Worm (Caenorhabditis elegans) whole organism, young adult: ENCODE measurements around the gene pax-3.

ENCODE experiments used
- B0336.3 ChIP-seq: fragments of 200-800 bp; sonication (Bioruptor generic); IDR thresholded peaks from 2 replicates; pipeline ENCODE4 v1.3.6; 2022; ENCODE audit warnings: missing genetic modification characterization, missing compliant biosample characterization
- D2030.7 ChIP-seq: fragments of 200-800 bp; sonication (Bioruptor generic); IDR thresholded peaks from 2 replicates; pipeline ENCODE4 v1.3.6; 2022; ENCODE audit warnings: missing genetic modification reagents, missing genetic modification characterization, missing compliant biosample characterization
- F37B4.10 ChIP-seq: fragments of 200-800 bp; sonication (Bioruptor generic); IDR thresholded peaks from 2 replicates; pipeline ENCODE4 v1.3.6; 2022; ENCODE audit warnings: missing genetic modification characterization, missing compliant biosample characterization
- F39B2.1 ChIP-seq: fragments of 200-800 bp; sonication (Bioruptor generic); IDR thresholded peaks from 2 replicates; pipeline ENCODE4 v1.3.6; 2022; ENCODE audit warnings: missing genetic modification reagents, missing genetic modification characterization, missing compliant biosample characterization
- F49E8.2 ChIP-seq: sonication (generic microtip); optimal IDR thresholded peaks from 3 replicates; lab custom pipeline; 2017; ENCODE audit warnings: missing genetic modification characterization, mild to moderate bottlenecking, missing compliant biosample characterization, antibody characterized with exemption, moderate library complexity; ENCODE audit not compliant: insufficient read depth
- F55B11.4 ChIP-seq: sonication (generic microtip); optimal IDR thresholded peaks from 2 replicates; lab custom pipeline; 2016; ENCODE audit warnings: missing compliant biosample characterization, missing genetic modification characterization, borderline replicate concordance; ENCODE audit not compliant: insufficient read depth
- F57C9.4 ChIP-seq: sonication (generic microtip); optimal IDR thresholded peaks from 2 replicates; lab custom pipeline; 2017; ENCODE audit warnings: mild to moderate bottlenecking, missing genetic modification characterization, missing compliant biosample characterization
- K11D2.4 ChIP-seq: fragments of 200-800 bp; sonication (Bioruptor generic); IDR thresholded peaks from 2 replicates; pipeline ENCODE4 v1.3.6; 2022; ENCODE audit warnings: missing genetic modification reagents, missing genetic modification characterization, missing compliant biosample characterization
- T07F8.4 ChIP-seq: sonication (generic microtip); optimal IDR thresholded peaks from 2 replicates; lab custom pipeline; 2016; ENCODE audit warnings: mild to moderate bottlenecking, missing genetic modification characterization, moderate library complexity, missing compliant biosample characterization
- Y53F4B.3 ChIP-seq: fragments of 200-800 bp; sonication (Bioruptor generic); IDR thresholded peaks from 2 replicates; pipeline ENCODE4 v1.3.6; 2022; ENCODE audit warnings: missing genetic modification reagents, missing genetic modification characterization, missing compliant biosample characterization
- ZK185.1 ChIP-seq: sonication (generic microtip); optimal IDR thresholded peaks from 2 replicates; lab custom pipeline; 2016; ENCODE audit warnings: mild to moderate bottlenecking, missing genetic modification characterization, missing compliant biosample characterization; ENCODE audit not compliant: poor library complexity, severe bottlenecking
- akir-1 ChIP-seq: fragments of 200-800 bp; sonication (Bioruptor generic); optimal IDR thresholded peaks from 2 replicates; lab custom pipeline; 2018; ENCODE audit warnings: mild to moderate bottlenecking, missing genetic modification characterization, moderate library complexity, missing compliant biosample characterization
- aptf-2 ChIP-seq: fragments of 200-800 bp; sonication (Bioruptor generic); conservative IDR thresholded peaks from 2 replicates; pipeline ENCODE4 v1.3.6; 2022; ENCODE audit warnings: missing genetic modification reagents, missing genetic modification characterization, missing compliant biosample characterization
- aptf-3 ChIP-seq: fragments of 200-800 bp; sonication (Bioruptor generic); IDR thresholded peaks from 2 replicates; pipeline ENCODE4 v1.3.6; 2022; ENCODE audit warnings: missing genetic modification characterization, missing compliant biosample characterization
- atf-7 ChIP-seq: sonication (generic microtip); optimal IDR thresholded peaks from 2 replicates; lab custom pipeline; 2017; ENCODE audit warnings: mild to moderate bottlenecking, missing genetic modification characterization, missing compliant biosample characterization
- athp-1 ChIP-seq: sonication (generic microtip); optimal IDR thresholded peaks from 2 replicates; lab custom pipeline; 2017; ENCODE audit warnings: mild to moderate bottlenecking, missing genetic modification characterization, missing compliant biosample characterization
- bed-1 ChIP-seq: fragments of 200-800 bp; sonication (Bioruptor generic); IDR thresholded peaks from 2 replicates; pipeline ENCODE4 v1.3.6; 2022; ENCODE audit warnings: missing genetic modification reagents, missing genetic modification characterization, missing compliant biosample characterization
- ccch-3 ChIP-seq: fragments of 200-800 bp; sonication (Bioruptor generic); optimal IDR thresholded peaks from 2 replicates; lab custom pipeline; 2018; ENCODE audit warnings: mild to moderate bottlenecking, missing genetic modification characterization, missing compliant biosample characterization
- cebp-2 ChIP-seq: fragments of 200-800 bp; sonication (Bioruptor generic); IDR thresholded peaks from 2 replicates; pipeline ENCODE4 v1.3.6; 2022; ENCODE audit warnings: missing genetic modification characterization, missing compliant biosample characterization
- ceh-79 ChIP-seq: sonication (generic microtip); optimal IDR thresholded peaks from 2 replicates; lab custom pipeline; 2017; ENCODE audit warnings: mild to moderate bottlenecking, missing genetic modification characterization, missing compliant biosample characterization
- efl-1 ChIP-seq: fragments of 150-350 bp; optimal IDR thresholded peaks from 2 replicates; lab custom pipeline; 2014; ENCODE audit warnings: missing biosample characterization, missing genetic modification reagents, missing genetic modification characterization
- egrh-3 ChIP-seq: fragments of 200-800 bp; sonication (Bioruptor generic); IDR thresholded peaks from 2 replicates; pipeline ENCODE4 v1.3.6; 2022; ENCODE audit warnings: missing genetic modification reagents, missing genetic modification characterization, missing compliant biosample characterization
- ekl-4 ChIP-seq: fragments of 200-800 bp; sonication (Bioruptor generic); IDR thresholded peaks from 2 replicates; pipeline ENCODE4 v1.3.6; 2022; ENCODE audit warnings: missing genetic modification reagents, missing genetic modification characterization, missing compliant biosample characterization
- him-1 ChIP-seq: sonication (generic microtip); optimal IDR thresholded peaks from 2 replicates; lab custom pipeline; 2016; ENCODE audit warnings: missing genotype, missing genetic modification reagents, missing genetic modification characterization, missing compliant biosample characterization
- hlh-26 ChIP-seq: fragments of 200-800 bp; sonication (Bioruptor generic); conservative IDR thresholded peaks from 2 replicates; pipeline ENCODE4 v1.3.6; 2022; ENCODE audit warnings: missing genetic modification reagents, missing genetic modification characterization, missing compliant biosample characterization
- hrde-1 ChIP-seq: sonication (generic microtip); optimal IDR thresholded peaks from 2 replicates; lab custom pipeline; 2016; ENCODE audit warnings: missing genetic modification characterization, mild to moderate bottlenecking, missing compliant biosample characterization, moderate library complexity, missing genotype, missing genetic modification reagents, borderline replicate concordance
- lin-26 ChIP-seq: fragments of 200-800 bp; sonication (Bioruptor generic); IDR thresholded peaks from 2 replicates; pipeline ENCODE4 v1.3.6; 2022; ENCODE audit warnings: missing genetic modification reagents, missing genetic modification characterization, missing compliant biosample characterization
- madf-6 ChIP-seq: fragments of 200-800 bp; sonication (Bioruptor generic); IDR thresholded peaks from 2 replicates; pipeline ENCODE4 v1.3.6; 2022; ENCODE audit warnings: missing genetic modification reagents, missing genetic modification characterization, missing compliant biosample characterization
- nfya-2 ChIP-seq: fragments of 200-800 bp; sonication (Bioruptor generic); IDR thresholded peaks from 2 replicates; pipeline ENCODE4 v1.3.6; 2022; ENCODE audit warnings: missing genetic modification reagents, missing genetic modification characterization, missing compliant biosample characterization
- nhr-80 ChIP-seq: sonication (generic microtip); optimal IDR thresholded peaks from 2 replicates; lab custom pipeline; 2016; ENCODE audit warnings: missing genetic modification characterization, missing compliant biosample characterization
- pbrm-1 ChIP-seq: fragments of 200-800 bp; sonication (Bioruptor generic); IDR thresholded peaks from 2 replicates; pipeline ENCODE4 v1.3.6; 2022; ENCODE audit warnings: missing genetic modification reagents, missing genetic modification characterization, missing compliant biosample characterization
- rcor-1 ChIP-seq: fragments of 200-800 bp; sonication (Bioruptor generic); IDR thresholded peaks from 2 replicates; pipeline ENCODE4 v1.3.6; 2022; ENCODE audit warnings: missing genetic modification reagents, missing genetic modification characterization, missing compliant biosample characterization
- rpc-1 ChIP-seq, 2 experiments: fragments of 150-350 bp in 1 of 2; sonication (generic microtip) in 1 of 2; optimal IDR thresholded peaks; 2 replicates each; lab custom pipeline; 2014 to 2018; ENCODE audit warnings: missing biosample characterization in 1 of 2, missing genetic modification characterization in 1 of 2, missing genetic modification reagents in 1 of 2, missing genotype in 1 of 2
- snpc-1.1 ChIP-seq: sonication (generic microtip); optimal IDR thresholded peaks from 2 replicates; lab custom pipeline; 2017; ENCODE audit warnings: missing genetic modification characterization, mild to moderate bottlenecking, missing compliant biosample characterization, antibody characterized with exemption, moderate library complexity, missing genotype, missing genetic modification reagents; ENCODE audit not compliant: insufficient read depth
- snpc-1.3 ChIP-seq: sonication (generic microtip); optimal IDR thresholded peaks from 2 replicates; lab custom pipeline; 2017; ENCODE audit warnings: missing genetic modification characterization, mild to moderate bottlenecking, missing compliant biosample characterization, antibody characterized with exemption, moderate library complexity, missing genotype, missing genetic modification reagents; ENCODE audit not compliant: insufficient read depth
- somi-1 ChIP-seq: fragments of 200-800 bp; sonication (Bioruptor generic); optimal IDR thresholded peaks from 2 replicates; lab custom pipeline; 2018; ENCODE audit warnings: mild to moderate bottlenecking, missing genetic modification characterization, missing compliant biosample characterization
- tbp1 ChIP-seq: fragments of 200-800 bp; sonication (Bioruptor generic); optimal IDR thresholded peaks from 2 replicates; lab custom pipeline; 2018; ENCODE audit warnings: mild to moderate bottlenecking, missing genetic modification characterization, missing compliant biosample characterization
- tbx-9 ChIP-seq: sonication (generic microtip); optimal IDR thresholded peaks from 2 replicates; lab custom pipeline; 2016; ENCODE audit warnings: borderline replicate concordance, missing genetic modification characterization, inconsistent platforms, missing compliant biosample characterization
- tlf-1 ChIP-seq: fragments of 200-800 bp; sonication (Bioruptor generic); optimal IDR thresholded peaks from 2 replicates; lab custom pipeline; 2018; ENCODE audit warnings: mild to moderate bottlenecking, missing genetic modification characterization, missing compliant biosample characterization
- zim-3 ChIP-seq: sonication (generic microtip); optimal IDR thresholded peaks from 2 replicates; lab custom pipeline; 2017; ENCODE audit warnings: mild to moderate bottlenecking, missing genetic modification characterization, moderate library complexity, missing compliant biosample characterization
- ztf-25 ChIP-seq: fragments of 200-800 bp; sonication (Bioruptor generic); IDR thresholded peaks from 2 replicates; pipeline ENCODE4 v1.3.6; 2022; ENCODE audit warnings: missing genetic modification reagents, missing genetic modification characterization, missing compliant biosample characterization
- ztf-6 ChIP-seq: fragments of 200-800 bp; sonication (Bioruptor generic); IDR thresholded peaks from 2 replicates; pipeline ENCODE4 v1.3.6; 2022; ENCODE audit warnings: missing genetic modification reagents, missing genetic modification characterization, missing compliant biosample characterization

pax-3 gene

ce11 chrII:10121725-10122124, 24.6 kb upstream of the pax-3 start, which contains the start of gene lov-1:
lov-1 (minus strand) TSS chrII:10121825.
- TF ChIP-seq aptf-2 (GFP tag; lab: Robert Waterston, UW) (no peak), Y53F4B.3 (no peak), cebp-2 (GFP tag; lab: Robert Waterston, UW) (no peak), efl-1 (GFP tag; lab: Kevin White, UChicago) (no peak), aptf-3 (GFP tag; lab: Robert Waterston, UW) (no peak), ztf-25 (GFP tag; lab: Robert Waterston, UW) (no peak), lin-26 (GFP tag; lab: Robert Waterston, UW) (no peak), hlh-26 (no peak), akir-1 (GFP tag; lab: Kevin White, UChicago) (no peak), him-1 (no peak), ekl-4 (no peak), egrh-3 (GFP tag; lab: Robert Waterston, UW) (no peak), snpc-1.1 (tag; lab: Kevin White, UChicago) (no peak), hrde-1 (no peak), tbx-9 (tag; lab: Kevin White, UChicago) (no peak), nhr-80 (no peak), tbp1 (GFP tag; lab: Kevin White, UChicago) (no peak), athp-1 (no peak)

ce11 chrII:10122465-10122864, 23.9 kb upstream of the pax-3 start, which contains the start of gene F27E5.7:
F27E5.7 (plus strand) TSS chrII:10122765.
- TF ChIP-seq athp-1 (no peak), ceh-79 (tag; lab: Kevin White, UChicago) (no peak), zim-3 (no peak), madf-6 (no peak), ZK185.1 (tag; lab: Kevin White, UChicago) (no peak), D2030.7 (no peak), B0336.3 (GFP tag; lab: Robert Waterston, UW) (no peak), ccch-3 (no peak), F39B2.1 (GFP tag; lab: Robert Waterston, UW) (no peak), F37B4.10 (GFP tag; lab: Robert Waterston, UW) (no peak), F57C9.4 (tag; lab: Kevin White, UChicago) (no peak)
- TF ChIP-seq, all 124 proteins: peak for 0

- no peak for TF ChIP-seq pbrm-1 (GFP tag; lab: Robert Waterston, UW)
- TF ChIP-seq ztf-6 (GFP tag; lab: Robert Waterston, UW) = no peak
- no peak for TF ChIP-seq tlf-1 (GFP tag; lab: Kevin White, UChicago)
- TF ChIP-seq atf-7 (tag; lab: Kevin White, UChicago) = no peak
- no peak for TF ChIP-seq rcor-1
- TF ChIP-seq ceh-79 (tag; lab: Kevin White, UChicago) = no peak
- no peak for TF ChIP-seq rpc-1 (optimal IDR thresholded peaks at IDR 0.05; lab: Kevin White, UChicago)
- TF ChIP-seq rpc-1 (tag; optimal IDR thresholded peaks at IDR 0.05; lab: Kevin White, UChicago) = no peak
- no peak for TF ChIP-seq K11D2.4
- TF ChIP-seq hlh-26 = no peak
- TF ChIP-seq akir-1 (GFP tag; lab: Kevin White, UChicago) = no peak
- no peak for TF ChIP-seq F55B11.4 (tag; lab: Kevin White, UChicago)
- TF ChIP-seq snpc-1.3 (tag; lab: Kevin White, UChicago) = no peak
- no peak for TF ChIP-seq bed-1 (GFP tag; lab: Robert Waterston, UW)
- no peak for TF ChIP-seq F49E8.2 (tag; lab: Kevin White, UChicago)
- no peak for TF ChIP-seq somi-1 (GFP tag; lab: Kevin White, UChicago)
- no peak for TF ChIP-seq nfya-2
- TF ChIP-seq aptf-3 (GFP tag; lab: Robert Waterston, UW) = no peak
- TF ChIP-seq T07F8.4 (tag; lab: Kevin White, UChicago) = no peak
These were observed 19.0 kb upstream of the pax-3 start, which contains the start of gene F27E5.8 for ce11 chrII:10127389-10127788. F27E5.8 (minus strand) TSS chrII:10127489.
